Fruit fly (Drosophila melanogaster): Measurements from ENCODE around the gene rk.

dm6 chr2L:13966732-13967316, 34.2 kb downstream of the rk start, which contains the start of gene NimB2:
- TF ChIP-seq CG9705 (GFP tag; optimal IDR thresholded peaks at IDR 0.05): no peak
- no peak for TF ChIP-seq lola (GFP tag; optimal IDR thresholded peaks at IDR 0.05)
- no peak for TF ChIP-seq psq (GFP tag; optimal IDR thresholded peaks at IDR 0.05)
- no peak for TF ChIP-seq Abd-B (GFP tag; optimal IDR thresholded peaks at IDR 0.05)
- no peak for TF ChIP-seq woc (GFP tag; optimal IDR thresholded peaks at IDR 0.05)
- TF ChIP-seq Hnf4 (GFP tag; optimal IDR thresholded peaks at IDR 0.05): no peak
- TF ChIP-seq CrebA (GFP tag; optimal IDR thresholded peaks at IDR 0.05; ENCODE audit: borderline replicate concordance): no peak
- no peak for TF ChIP-seq h (GFP tag; optimal IDR thresholded peaks at IDR 0.05)
- TF ChIP-seq usp (GFP tag; optimal IDR thresholded peaks at IDR 0.05): no peak
- TF ChIP-seq Dfd (GFP tag; optimal IDR thresholded peaks at IDR 0.05): no peak

Measured in whole organism, wandering third instar larva.